Fruit fly (Drosophila melanogaster) whole organism, embryonic: ENCODE results near the gene Dbx.
A peak's percentile ranks its signal among the peaks of the same experiment; 100 is the strongest.

Source experiments
- Abd-B ChIP-seq: fragments of 200-800 bp; sonication (Bioruptor generic); optimal IDR thresholded peaks from 2 replicates; lab custom pipeline; 2018; ENCODE audit warnings: missing biosample characterization, mild to moderate bottlenecking, missing genetic modification characterization, moderate library complexity
- Antp ChIP-seq: fragments of 200-800 bp; sonication (Bioruptor generic); optimal IDR thresholded peaks from 3 replicates; lab custom pipeline; 2016; ENCODE audit warnings: missing biosample characterization, missing genetic modification characterization
- Bteb2 ChIP-seq: fragments of 200-800 bp; sonication (Bioruptor generic); optimal IDR thresholded peaks from 2 replicates; lab custom pipeline; 2016; ENCODE audit warnings: missing biosample characterization, missing genetic modification characterization
- CG11093 ChIP-seq: fragments of 200-800 bp; sonication (Bioruptor generic); IDR thresholded peaks from 3 replicates; pipeline ENCODE4 v1.3.6; 2022; ENCODE audit warnings: missing biosample characterization, missing genetic modification characterization
- CG14014 ChIP-seq: fragments of 200-800 bp; sonication (Bioruptor generic); IDR thresholded peaks from 2 replicates; pipeline ENCODE4 v1.3.6; 2022; ENCODE audit warnings: missing biosample characterization, missing genetic modification characterization
- CG14441 ChIP-seq: fragments of 200-800 bp; sonication (Bioruptor generic); IDR thresholded peaks from 2 replicates; pipeline ENCODE4 v1.3.6; 2022; ENCODE audit warnings: missing biosample characterization, missing genetic modification characterization
- CG1529 ChIP-seq: fragments of 200-800 bp; sonication (Bioruptor generic); optimal IDR thresholded peaks from 3 replicates; lab custom pipeline; 2018; ENCODE audit warnings: missing biosample characterization, missing genetic modification characterization
- CG17186 ChIP-seq: fragments of 200-800 bp; sonication (Bioruptor generic); optimal IDR thresholded peaks from 3 replicates; lab custom pipeline; 2017; ENCODE audit warnings: missing biosample characterization, missing genetic modification reagents, missing genetic modification characterization
- CG18476 ChIP-seq: fragments of 200-800 bp; sonication (Bioruptor generic); optimal IDR thresholded peaks from 2 replicates; lab custom pipeline; 2016; ENCODE audit warnings: missing biosample characterization, mild to moderate bottlenecking, missing genetic modification characterization
- CG2889 ChIP-seq: fragments of 200-800 bp; sonication (Bioruptor generic); IDR thresholded peaks from 3 replicates; pipeline ENCODE4 v1.3.6; 2022; ENCODE audit warnings: missing biosample characterization, missing genetic modification characterization
- CG30431 ChIP-seq: fragments of 200-800 bp; sonication (Bioruptor generic); optimal IDR thresholded peaks from 2 replicates; lab custom pipeline; 2017; ENCODE audit warnings: missing biosample characterization, missing genetic modification characterization
- CG31388 ChIP-seq: fragments of 200-800 bp; sonication (Bioruptor generic); optimal IDR thresholded peaks from 2 replicates; lab custom pipeline; 2016; ENCODE audit warnings: missing biosample characterization, missing genetic modification characterization
- CG42726 ChIP-seq: fragments of 200-800 bp; sonication (Bioruptor generic); IDR thresholded peaks from 2 replicates; pipeline ENCODE4 v1.3.6; 2022; ENCODE audit warnings: missing biosample characterization, missing genetic modification characterization; ENCODE audit not compliant: partially characterized antibody
- CG4424 ChIP-seq: fragments of 200-800 bp; sonication (Bioruptor generic); optimal IDR thresholded peaks from 3 replicates; lab custom pipeline; 2016; ENCODE audit warnings: missing biosample characterization, missing genetic modification characterization
- CHES-1-like ChIP-seq: fragments of 200-800 bp; sonication (Bioruptor generic); optimal IDR thresholded peaks from 2 replicates; lab custom pipeline; 2016; ENCODE audit warnings: missing biosample characterization, missing genetic modification characterization
- D19A ChIP-seq: fragments of 200-800 bp; optimal IDR thresholded peaks from 3 replicates; lab custom pipeline; 2019; ENCODE audit warnings: missing biosample characterization, mild to moderate bottlenecking, missing genetic modification characterization, moderate library complexity
- Dfd ChIP-seq, 2 experiments: fragments of >200 bp; optimal IDR thresholded peaks; 2 replicates each; lab custom pipeline; 2017; ENCODE audit warnings: missing biosample characterization in 2 of 2, missing genetic modification characterization in 2 of 2
- Fer1 ChIP-seq: fragments of 200-800 bp; sonication (Bioruptor generic); optimal IDR thresholded peaks from 2 replicates; lab custom pipeline; 2017; ENCODE audit warnings: missing biosample characterization, mild to moderate bottlenecking, missing genetic modification characterization
- Hr51 ChIP-seq, 2 experiments: fragments of 200-800 bp; sonication (Bioruptor generic); optimal IDR thresholded peaks; 2 replicates in 1 of 2; 3 replicates in 1 of 2; lab custom pipeline; 2016 to 2018; ENCODE audit warnings: missing biosample characterization in 2 of 2, missing genetic modification characterization in 2 of 2, mild to moderate bottlenecking in 1 of 2, moderate library complexity in 1 of 2
- Hr78 ChIP-seq, 2 experiments: fragments of 200-800 bp in 1 of 2; fragments of >200 bp in 1 of 2; sonication (Bioruptor generic) in 1 of 2; optimal IDR thresholded peaks; 2 replicates each; lab custom pipeline; 2017 to 2019; ENCODE audit warnings: missing biosample characterization in 2 of 2, missing genetic modification characterization in 2 of 2, mild to moderate bottlenecking in 1 of 2, moderate library complexity in 1 of 2
- Lim3 ChIP-seq: fragments of 200-800 bp; sonication (Bioruptor generic); IDR thresholded peaks from 2 replicates; pipeline ENCODE4 v1.3.6; 2022; ENCODE audit warnings: missing biosample characterization, missing genetic modification characterization
- Lpt ChIP-seq: fragments of >200 bp; optimal IDR thresholded peaks from 2 replicates; lab custom pipeline; 2018; ENCODE audit warnings: missing biosample characterization, missing genetic modification characterization
- MTF-1 ChIP-seq: fragments of 200-800 bp; sonication (Bioruptor generic); optimal IDR thresholded peaks from 2 replicates; lab custom pipeline; 2018; ENCODE audit warnings: missing biosample characterization, mild to moderate bottlenecking, missing genetic modification characterization, borderline replicate concordance
- Meics ChIP-seq: fragments of 200-800 bp; sonication (Bioruptor generic); optimal IDR thresholded peaks from 2 replicates; lab custom pipeline; 2017; ENCODE audit warnings: missing biosample characterization, mild to moderate bottlenecking, missing genetic modification characterization
- NfI ChIP-seq: fragments of 200-800 bp; sonication (Bioruptor generic); optimal IDR thresholded peaks from 3 replicates; lab custom pipeline; 2018; ENCODE audit warnings: missing biosample characterization, mild to moderate bottlenecking, missing genetic modification characterization, moderate library complexity
- Poxn ChIP-seq: fragments of 200-800 bp; sonication (Bioruptor generic); IDR thresholded peaks from 2 replicates; pipeline ENCODE4 v1.3.6; 2022; ENCODE audit warnings: missing biosample characterization, missing genetic modification characterization
- Ptx1 ChIP-seq: fragments of 200-800 bp; sonication (Bioruptor generic); IDR thresholded peaks from 2 replicates; pipeline ENCODE4 v1.3.6; 2022; ENCODE audit warnings: missing biosample characterization, missing genetic modification characterization
- Six4 ChIP-seq: fragments of 200-800 bp; sonication (Bioruptor generic); optimal IDR thresholded peaks from 2 replicates; lab custom pipeline; 2016; ENCODE audit warnings: missing biosample characterization, missing genetic modification characterization
- Usf ChIP-seq: fragments of 200-800 bp; sonication (Bioruptor generic); optimal IDR thresholded peaks from 2 replicates; lab custom pipeline; 2017; ENCODE audit warnings: missing genotype, missing biosample characterization, missing genetic modification characterization
- bigmax ChIP-seq: fragments of 200-800 bp; sonication (Bioruptor generic); optimal IDR thresholded peaks from 2 replicates; lab custom pipeline; 2018; ENCODE audit warnings: missing biosample characterization, mild to moderate bottlenecking, missing genetic modification characterization
- caup ChIP-seq: fragments of 200-800 bp; sonication (Bioruptor generic); optimal IDR thresholded peaks from 3 replicates; lab custom pipeline; 2017; ENCODE audit warnings: missing biosample characterization, mild to moderate bottlenecking, missing genetic modification characterization, moderate library complexity; ENCODE audit not compliant: severe bottlenecking
- croc ChIP-seq: fragments of 200-800 bp; sonication (Bioruptor generic); conservative IDR thresholded peaks from 3 replicates; pipeline ENCODE4 v1.3.6; 2022; ENCODE audit warnings: missing biosample characterization, missing genetic modification characterization
- crol ChIP-seq: fragments of 200-800 bp; sonication (Bioruptor generic); IDR thresholded peaks from 2 replicates; pipeline ENCODE4 v1.3.6; 2022; ENCODE audit warnings: missing biosample characterization, missing genetic modification characterization
- crp ChIP-seq, 2 experiments: fragments of 200-800 bp; sonication (Bioruptor generic); optimal IDR thresholded peaks; 2 replicates in 1 of 2; 3 replicates in 1 of 2; lab custom pipeline; 2017; ENCODE audit warnings: missing biosample characterization in 2 of 2, missing genetic modification characterization in 2 of 2, mild to moderate bottlenecking in 1 of 2, moderate library complexity in 1 of 2
- da ChIP-seq: fragments of 200-800 bp; sonication (Bioruptor generic); optimal IDR thresholded peaks from 2 replicates; lab custom pipeline; 2016; ENCODE audit warnings: missing biosample characterization, missing genetic modification characterization
- ems ChIP-seq: fragments of 200-800 bp; sonication (Bioruptor generic); optimal IDR thresholded peaks from 3 replicates; lab custom pipeline; 2016; ENCODE audit warnings: missing biosample characterization, missing genetic modification characterization
- exex ChIP-seq: fragments of 200-800 bp; sonication (Bioruptor generic); optimal IDR thresholded peaks from 4 replicates; lab custom pipeline; 2018; ENCODE audit warnings: missing biosample characterization, mild to moderate bottlenecking, missing genetic modification characterization, moderate library complexity
- gt ChIP-seq: fragments of 200-800 bp; sonication (Bioruptor generic); IDR thresholded peaks from 2 replicates; pipeline ENCODE4 v1.3.6; 2022; ENCODE audit warnings: missing biosample characterization, missing genetic modification characterization
- hth ChIP-seq: fragments of >200 bp; optimal IDR thresholded peaks from 2 replicates; lab custom pipeline; 2017; ENCODE audit warnings: inconsistent platforms
- ind ChIP-seq: fragments of 200-800 bp; sonication (Bioruptor generic); optimal IDR thresholded peaks from 3 replicates; lab custom pipeline; 2016; ENCODE audit warnings: missing biosample characterization, missing genetic modification characterization
- ken ChIP-seq: fragments of 200-800 bp; sonication (Bioruptor generic); IDR thresholded peaks from 3 replicates; pipeline ENCODE4 v1.3.6; 2022; ENCODE audit warnings: missing biosample characterization, missing genetic modification characterization
- oc ChIP-seq: fragments of 200-800 bp; sonication (Bioruptor generic); optimal IDR thresholded peaks from 2 replicates; lab custom pipeline; 2018; ENCODE audit warnings: missing biosample characterization, mild to moderate bottlenecking, missing genetic modification characterization, moderate library complexity
- otp ChIP-seq: fragments of 200-800 bp; sonication (Bioruptor generic); IDR thresholded peaks from 3 replicates; pipeline ENCODE4, ENCODE4 v1.3.6; 2022; ENCODE audit warnings: missing biosample characterization, missing genetic modification characterization
- pros ChIP-seq: fragments of 200-800 bp; sonication (Bioruptor generic); optimal IDR thresholded peaks from 3 replicates; lab custom pipeline; 2019; ENCODE audit warnings: missing biosample characterization, mild to moderate bottlenecking, missing genetic modification characterization, moderate library complexity
- slp2 ChIP-seq: fragments of 200-800 bp; sonication (Bioruptor generic); optimal IDR thresholded peaks from 2 replicates; lab custom pipeline; 2016; ENCODE audit warnings: missing biosample characterization, missing genetic modification characterization
- stwl ChIP-seq: fragments of 200-800 bp; sonication (Bioruptor generic); optimal IDR thresholded peaks from 3 replicates; lab custom pipeline; 2018; ENCODE audit warnings: missing biosample characterization, mild to moderate bottlenecking, missing genetic modification characterization, moderate library complexity
- tin ChIP-seq: fragments of 200-800 bp; sonication (Bioruptor generic); optimal IDR thresholded peaks from 3 replicates; lab custom pipeline; 2016; ENCODE audit warnings: missing biosample characterization, missing genetic modification characterization
- unc-4 ChIP-seq: fragments of 200-800 bp; sonication (Bioruptor generic); IDR thresholded peaks from 2 replicates; pipeline ENCODE4 v1.3.6; 2022; ENCODE audit warnings: missing biosample characterization, missing genetic modification characterization; ENCODE audit not compliant: partially characterized antibody
- vnd ChIP-seq: fragments of 200-800 bp; sonication (Bioruptor generic); IDR thresholded peaks from 3 replicates; pipeline ENCODE4 v1.3.6; 2022; ENCODE audit warnings: missing biosample characterization, missing genetic modification characterization; ENCODE audit not compliant: partially characterized antibody
- zen ChIP-seq: fragments of 200-800 bp; sonication (Bioruptor generic); optimal IDR thresholded peaks from 3 replicates; lab custom pipeline; 2018; ENCODE audit warnings: missing biosample characterization, mild to moderate bottlenecking, missing genetic modification characterization, moderate library complexity

Dbx gene

dm6 chr3L:1876215-1876625, 44.9 kb upstream of the Dbx start, which contains the start of gene dre4 (continued):
- TF ChIP-seq ind, result peak; percentile 69
- TF ChIP-seq tin, result peak; percentile 73
- TF ChIP-seq caup (GFP tag; lab: Kevin White, UChicago), result peak; percentile 51
- TF ChIP-seq D19A (tag; lab: Kevin White, UChicago), result no peak
- peak; percentile 77 for TF ChIP-seq CG17186 (GFP tag; lab: Kevin White, UChicago)
- TF ChIP-seq Poxn (GFP tag; lab: Robert Waterston, UW), result no peak
- no peak for TF ChIP-seq CG11093
- peak; percentile 72 for TF ChIP-seq Ptx1 (GFP tag; lab: Robert Waterston, UW)
- TF ChIP-seq Six4 (GFP tag; lab: Kevin White, UChicago), result peak; percentile 60
- TF ChIP-seq unc-4, result peak; percentile 48; the same call in 1 of the 2 replicates
- peak; percentile 35 for TF ChIP-seq da (GFP tag; lab: Kevin White, UChicago)
- TF ChIP-seq zen (tag; lab: Kevin White, UChicago), result peak; percentile 55
- peak; percentile 21 for TF ChIP-seq CG31388
- no peak for TF ChIP-seq pros (GFP tag; lab: Kevin White, UChicago)
- TF ChIP-seq slp2, result peak; percentile 63
- peak; percentile 15; the same call in 1 of the 3 replicates for TF ChIP-seq croc (GFP tag; lab: Robert Waterston, UW)
- no peak for TF ChIP-seq vnd
- TF ChIP-seq Lpt (GFP tag; lab: Kevin White, UChicago), result no peak
- peak; percentile 94 for TF ChIP-seq CHES-1-like (GFP tag; lab: Kevin White, UChicago)
- TF ChIP-seq Usf, result peak; percentile 12
- TF ChIP-seq CG4424 (GFP tag; lab: Kevin White, UChicago), result peak; percentile 73
- 0 out of 3 replicates have a peak, but pooled peaks have one; percentile 47 for TF ChIP-seq otp (GFP tag; lab: Robert Waterston, UW)
- TF ChIP-seq Abd-B (GFP tag; lab: Kevin White, UChicago), result peak; percentile 49
- TF ChIP-seq CG2889, result peak; percentile 59; the same call in 1 of the 3 replicates
- peak; percentile 23 for TF ChIP-seq MTF-1 (GFP tag; lab: Kevin White, UChicago)
- TF ChIP-seq Hr78 (GFP tag; optimal IDR thresholded peaks at IDR 0.05; lab: Kevin White, UChicago), result no peak
- TF ChIP-seq ken (GFP tag; lab: Robert Waterston, UW), result 0 out of 3 replicates have a peak, but pooled peaks have one; percentile 52
- TF ChIP-seq gt (GFP tag; lab: Robert Waterston, UW), result no peak
- peak in 1 of 2 experiments; percentile 46 for TF ChIP-seq crp (GFP tag; optimal IDR thresholded peaks at IDR 0.05; lab: Kevin White, UChicago)
- peak; percentile 28 for TF ChIP-seq Antp (GFP tag; lab: Kevin White, UChicago)
- TF ChIP-seq Dfd (GFP tag; optimal IDR thresholded peaks at IDR 0.05; lab: Kevin White, UChicago), result no peak
- no peak for TF ChIP-seq hth (lab: Kevin White, UChicago)
- no peak for TF ChIP-seq CG42726 (GFP tag; lab: Robert Waterston, UW)
- peak; percentile 54 for TF ChIP-seq ems (GFP tag; lab: Kevin White, UChicago)
- peak; percentile 58 to 78 for TF ChIP-seq Hr51 (GFP tag; optimal IDR thresholded peaks at IDR 0.05; lab: Kevin White, UChicago)
- TF ChIP-seq CG30431 (GFP tag; lab: Kevin White, UChicago), result peak; percentile 41
- peak; percentile 65 for TF ChIP-seq CG14441 (GFP tag; lab: Robert Waterston, UW)
- peak; percentile 62 for TF ChIP-seq Bteb2 (GFP tag; lab: Kevin White, UChicago)
- TF ChIP-seq NfI (GFP tag; lab: Kevin White, UChicago), result peak; percentile 42
- TF ChIP-seq Lim3, result no peak
- peak; percentile 11 for TF ChIP-seq exex (tag; lab: Kevin White, UChicago)
- no peak for TF ChIP-seq bigmax (GFP tag; lab: Kevin White, UChicago)
- peak; percentile 80 for TF ChIP-seq Fer1
- TF ChIP-seq crol (GFP tag; lab: Robert Waterston, UW), result peak; percentile 24; the same call in 1 of the 2 replicates
- peak; percentile 72 for TF ChIP-seq Meics
- TF ChIP-seq CG14014 (GFP tag; lab: Robert Waterston, UW), result peak; percentile 81
- peak; percentile 88 for TF ChIP-seq stwl
- TF ChIP-seq CG18476 (GFP tag; lab: Kevin White, UChicago), result peak; percentile 61
- TF ChIP-seq CG1529 (GFP tag; lab: Kevin White, UChicago), result peak; percentile 37
- TF ChIP-seq oc (tag; lab: Kevin White, UChicago), result peak; percentile 39
